Fruit fly (Drosophila melanogaster) whole organism, wandering third instar larva: Measurements from ENCODE around the gene CG12983.

Source experiments
- Abd-B ChIP-seq: fragments of >200 bp; optimal IDR thresholded peaks from 2 replicates; lab custom pipeline; 2017; ENCODE audit warnings: missing biosample characterization, missing genetic modification characterization
- CG32264 ChIP-seq: fragments of 200-800 bp; sonication (Bioruptor generic); optimal IDR thresholded peaks from 2 replicates; lab custom pipeline; 2016; ENCODE audit warnings: missing biosample characterization, missing genetic modification characterization
- CG9705 ChIP-seq: fragments of 200-800 bp; sonication (Bioruptor generic); optimal IDR thresholded peaks from 2 replicates; lab custom pipeline; 2018; ENCODE audit warnings: missing biosample characterization, mild to moderate bottlenecking, missing genetic modification characterization
- CrebA ChIP-seq: fragments of 200-800 bp; sonication (Bioruptor generic); optimal IDR thresholded peaks from 2 replicates; lab custom pipeline; 2016; ENCODE audit warnings: missing biosample characterization, mild to moderate bottlenecking, missing genetic modification characterization, borderline replicate concordance
- Dfd ChIP-seq: fragments of >200 bp; optimal IDR thresholded peaks from 2 replicates; lab custom pipeline; 2017; ENCODE audit warnings: missing biosample characterization, missing genetic modification characterization
- Dif ChIP-seq: fragments of 200-275, 200-300 bp; sonication (Bioruptor generic); optimal IDR thresholded peaks from 2 replicates; lab custom pipeline; 2018; ENCODE audit warnings: missing biosample characterization, missing genetic modification characterization; ENCODE audit not compliant: partially characterized antibody
- GATAd ChIP-seq: sonication (Bioruptor generic); optimal IDR thresholded peaks from 2 replicates; lab custom pipeline; 2016; ENCODE audit warnings: missing biosample characterization, missing genetic modification characterization
- HLH106 ChIP-seq: fragments of 200-800 bp; optimal IDR thresholded peaks from 3 replicates; lab custom pipeline; 2019; ENCODE audit warnings: missing biosample characterization, mild to moderate bottlenecking, missing genetic modification characterization, moderate library complexity
- Hnf4 ChIP-seq: fragments of 200-800 bp; sonication (Bioruptor generic); optimal IDR thresholded peaks from 2 replicates; lab custom pipeline; 2016; ENCODE audit warnings: missing biosample characterization, mild to moderate bottlenecking, missing genetic modification characterization
- Hr78 ChIP-seq: fragments of >200 bp; optimal IDR thresholded peaks from 2 replicates; lab custom pipeline; 2017; ENCODE audit warnings: missing biosample characterization, missing genetic modification characterization
- Hr83 ChIP-seq: fragments of 200-300 bp; sonication (Bioruptor generic); optimal IDR thresholded peaks from 2 replicates; lab custom pipeline; 2016; ENCODE audit warnings: missing biosample characterization, mild to moderate bottlenecking, missing genetic modification characterization, moderate library complexity; ENCODE audit not compliant: poor library complexity, severe bottlenecking
- Jra ChIP-seq: sonication (Bioruptor generic); optimal IDR thresholded peaks from 2 replicates; lab custom pipeline; 2016; ENCODE audit warnings: missing biosample characterization, missing genetic modification characterization
- Mio ChIP-seq: sonication (Bioruptor generic); optimal IDR thresholded peaks from 2 replicates; lab custom pipeline; 2016; ENCODE audit warnings: missing biosample characterization, missing genetic modification characterization
- Myc ChIP-seq: fragments of >200 bp; optimal IDR thresholded peaks from 2 replicates; lab custom pipeline; 2017
- N ChIP-seq: fragments of >200 bp; optimal IDR thresholded peaks from 2 replicates; lab custom pipeline; 2018; ENCODE audit warnings: missing biosample characterization, missing external identifiers, missing genetic modification characterization
- OdsH ChIP-seq: fragments of 200-800 bp; sonication (Bioruptor generic); optimal IDR thresholded peaks from 2 replicates; lab custom pipeline; 2016; ENCODE audit warnings: missing biosample characterization, mild to moderate bottlenecking, missing genetic modification characterization
- Rel ChIP-seq, 2 experiments: fragments of 200-800 bp; sonication (Bioruptor generic) in 1 of 2; optimal IDR thresholded peaks; 2 replicates in 1 of 2; 3 replicates in 1 of 2; lab custom pipeline; 2016 to 2019; ENCODE audit warnings: mild to moderate bottlenecking in 2 of 2, missing biosample characterization in 2 of 2, missing genetic modification characterization in 2 of 2, moderate library complexity in 1 of 2
- Sp1 ChIP-seq: fragments of 200-800 bp; sonication (Bioruptor generic); optimal IDR thresholded peaks from 3 replicates; lab custom pipeline; 2019; ENCODE audit warnings: missing biosample characterization, mild to moderate bottlenecking, missing genetic modification characterization, moderate library complexity
- Vsx2 ChIP-seq: fragments of 200-300, 225-300 bp; sonication (Bioruptor generic); optimal IDR thresholded peaks from 2 replicates; lab custom pipeline; 2018; ENCODE audit warnings: missing biosample characterization, missing genetic modification characterization; ENCODE audit not compliant: partially characterized antibody
- br ChIP-seq: fragments of 200-800 bp; sonication (Bioruptor generic); optimal IDR thresholded peaks from 2 replicates; lab custom pipeline; 2016; ENCODE audit warnings: missing biosample characterization, missing genetic modification characterization
- brk ChIP-seq: fragments of 200-800 bp; sonication (Bioruptor generic); optimal IDR thresholded peaks from 2 replicates; lab custom pipeline; 2016; ENCODE audit warnings: missing biosample characterization, mild to moderate bottlenecking, missing genetic modification characterization
- dl ChIP-seq, 2 experiments: fragments of 175-275, 200-275 bp in 1 of 2; fragments of 200-275 bp in 1 of 2; sonication (Bioruptor generic); optimal IDR thresholded peaks; lab custom pipeline; 2018; ENCODE audit warnings: mild to moderate bottlenecking in 2 of 2, missing biosample characterization in 2 of 2, missing genetic modification characterization in 2 of 2, moderate library complexity in 2 of 2; ENCODE audit not compliant: partially characterized antibody in 2 of 2, insufficient read depth in 1 of 2
- dmrt93B ChIP-seq: fragments of 200-800 bp; sonication (Bioruptor generic); optimal IDR thresholded peaks from 2 replicates; lab custom pipeline; 2018; ENCODE audit warnings: missing biosample characterization, mild to moderate bottlenecking, missing genetic modification characterization
- dsf ChIP-seq: sonication (Bioruptor generic); optimal IDR thresholded peaks from 2 replicates; lab custom pipeline; 2016; ENCODE audit warnings: missing biosample characterization, missing genetic modification characterization, borderline replicate concordance
- ey ChIP-seq: fragments of 200-800 bp; sonication (Bioruptor generic); optimal IDR thresholded peaks from 2 replicates; lab custom pipeline; 2016; ENCODE audit warnings: missing biosample characterization, missing genetic modification characterization
- foxo ChIP-seq, 2 experiments: fragments of 200-800 bp; sonication (Bioruptor generic); optimal IDR thresholded peaks; 2 replicates in 1 of 2; 3 replicates in 1 of 2; lab custom pipeline; 2016 to 2017; ENCODE audit warnings: missing biosample characterization in 2 of 2, missing genetic modification characterization in 2 of 2
- fru ChIP-seq: fragments of 200-800 bp; sonication (Bioruptor generic); optimal IDR thresholded peaks from 3 replicates; lab custom pipeline; 2016; ENCODE audit warnings: missing biosample characterization, mild to moderate bottlenecking, missing genetic modification characterization
- h ChIP-seq: fragments of 200-800 bp; sonication (Bioruptor generic); optimal IDR thresholded peaks from 3 replicates; lab custom pipeline; 2016; ENCODE audit warnings: missing biosample characterization, mild to moderate bottlenecking, missing genetic modification characterization
- jim ChIP-seq: fragments of 175-275, 200-325 bp; sonication (Bioruptor generic); optimal IDR thresholded peaks from 2 replicates; lab custom pipeline; 2016; ENCODE audit warnings: missing biosample characterization, mild to moderate bottlenecking, missing genetic modification characterization
- lola ChIP-seq: fragments of >200 bp; optimal IDR thresholded peaks from 2 replicates; lab custom pipeline; 2017; ENCODE audit warnings: missing biosample characterization, missing genetic modification characterization
- pan ChIP-seq: fragments of >200 bp; optimal IDR thresholded peaks from 2 replicates; lab custom pipeline; 2017
- psq ChIP-seq: fragments of 200-800 bp; sonication (Bioruptor generic); optimal IDR thresholded peaks from 3 replicates; lab custom pipeline; 2017; ENCODE audit warnings: missing biosample characterization, mild to moderate bottlenecking, missing genetic modification characterization, moderate library complexity
- rgr ChIP-seq: fragments of 200-800 bp; sonication (Bioruptor generic); optimal IDR thresholded peaks from 3 replicates; lab custom pipeline; 2016; ENCODE audit warnings: missing biosample characterization, mild to moderate bottlenecking, missing genetic modification characterization
- sage ChIP-seq: fragments of 200-800 bp; sonication (Bioruptor generic); optimal IDR thresholded peaks from 2 replicates; lab custom pipeline; 2016; ENCODE audit warnings: missing biosample characterization, mild to moderate bottlenecking, missing genetic modification characterization
- sv ChIP-seq: fragments of 200-800 bp; sonication (Bioruptor generic); optimal IDR thresholded peaks from 3 replicates; lab custom pipeline; 2016; ENCODE audit warnings: missing biosample characterization, missing genetic modification characterization
- tai ChIP-seq: sonication (Bioruptor generic); optimal IDR thresholded peaks from 2 replicates; lab custom pipeline; 2016; ENCODE audit warnings: missing biosample characterization, missing genetic modification characterization
- usp ChIP-seq: fragments of >200 bp; optimal IDR thresholded peaks from 2 replicates; lab custom pipeline; 2017; ENCODE audit warnings: missing biosample characterization, missing genetic modification characterization
- woc ChIP-seq: sonication (Bioruptor generic); optimal IDR thresholded peaks from 2 replicates; lab custom pipeline; 2016; ENCODE audit warnings: missing biosample characterization, mild to moderate bottlenecking, missing genetic modification characterization

The CG12983 gene

dm6 chr3L:20952121-20952487, 14.5 kb downstream of the CG12983 start:
- TF ChIP-seq Myc (lab: Kevin White, UChicago) (no peak), br (GFP tag; lab: Kevin White, UChicago) (peak; percentile 19), jim (GFP tag; lab: Kevin White, UChicago) (no peak), psq (GFP tag; lab: Kevin White, UChicago) (peak; percentile 14), sv (GFP tag; lab: Kevin White, UChicago) (no peak), rgr (GFP tag; lab: Kevin White, UChicago) (peak; percentile 35), OdsH (GFP tag; lab: Kevin White, UChicago) (peak; percentile 52), brk (peak; percentile 21), Hr83 (GFP tag; lab: Kevin White, UChicago) (no peak), Hr78 (GFP tag; lab: Kevin White, UChicago) (no peak), Dif (GFP tag; lab: Kevin White, UChicago) (no peak), Mio (no peak), foxo (GFP tag; optimal IDR thresholded peaks at IDR 0.05; lab: Kevin White, UChicago) (peak in 1 of 2 experiments; percentile 9), Sp1 (GFP tag; lab: Kevin White, UChicago) (peak; percentile 59), CG32264 (GFP tag; lab: Kevin White, UChicago) (no peak), h (GFP tag; lab: Kevin White, UChicago) (peak; percentile 65), GATAd (GFP tag; lab: Kevin White, UChicago) (no peak), Jra (no peak), lola (no peak), fru (peak; percentile 5), dl (GFP tag; optimal IDR thresholded peaks at IDR 0.05; lab: Kevin White, UChicago; ENCODE audit: insufficient read depth in 1 of 2, partially characterized antibody in 2 of 2) (no peak), Hnf4 (GFP tag; lab: Kevin White, UChicago) (peak; percentile 6), dmrt93B (GFP tag; lab: Kevin White, UChicago) (no peak), usp (no peak), dsf (no peak), Vsx2 (GFP tag; lab: Kevin White, UChicago) (no peak), sage (GFP tag; lab: Kevin White, UChicago) (no peak), Dfd (GFP tag; lab: Kevin White, UChicago) (no peak), HLH106 (tag; lab: Kevin White, UChicago) (peak; percentile 63), CrebA (no peak), tai (GFP tag; lab: Kevin White, UChicago) (no peak), CG9705 (peak; percentile 6), pan (no peak), Rel (GFP tag; optimal IDR thresholded peaks at IDR 0.05; lab: Kevin White, UChicago) (no peak), Rel (tag; optimal IDR thresholded peaks at IDR 0.05; lab: Kevin White, UChicago) (no peak), woc (no peak), ey (GFP tag; lab: Kevin White, UChicago) (no peak), Abd-B (GFP tag; lab: Kevin White, UChicago) (no peak), N (GFP tag; lab: Kevin White, UChicago) (no peak)

dm6 chr3L:20951477-20952120, 15.0 kb downstream of the CG12983 start:
- TF ChIP-seq psq (GFP tag; lab: Kevin White, UChicago) (peak; percentile 38), Sp1 (GFP tag; lab: Kevin White, UChicago) (peak; percentile 20), tai (GFP tag; lab: Kevin White, UChicago) (no peak), h (GFP tag; lab: Kevin White, UChicago) (peak; percentile 51), HLH106 (tag; lab: Kevin White, UChicago) (peak; percentile 24), dsf (no peak), lola (no peak), Mio (no peak), sage (GFP tag; lab: Kevin White, UChicago) (peak; percentile 52), Dfd (GFP tag; lab: Kevin White, UChicago) (no peak), rgr (GFP tag; lab: Kevin White, UChicago) (peak; percentile 48), Hr83 (GFP tag; lab: Kevin White, UChicago) (peak; percentile 20), foxo (GFP tag; optimal IDR thresholded peaks at IDR 0.05; lab: Kevin White, UChicago) (peak in 1 of 2 experiments; percentile 46), GATAd (GFP tag; lab: Kevin White, UChicago) (no peak), brk (peak; percentile 31), dmrt93B (GFP tag; lab: Kevin White, UChicago) (peak; percentile 32), Dif (GFP tag; lab: Kevin White, UChicago) (peak; percentile 65), Jra (no peak), CrebA (no peak), pan (no peak), Vsx2 (GFP tag; lab: Kevin White, UChicago) (no peak), N (GFP tag; lab: Kevin White, UChicago) (no peak), Hnf4 (GFP tag; lab: Kevin White, UChicago) (peak; percentile 15), Myc (lab: Kevin White, UChicago) (no peak), br (GFP tag; lab: Kevin White, UChicago) (peak; percentile 49), usp (no peak), OdsH (GFP tag; lab: Kevin White, UChicago) (peak; percentile 38), jim (GFP tag; lab: Kevin White, UChicago) (no peak), Abd-B (GFP tag; lab: Kevin White, UChicago) (no peak), ey (GFP tag; lab: Kevin White, UChicago) (peak; percentile 72), sv (GFP tag; lab: Kevin White, UChicago) (no peak), CG32264 (GFP tag; lab: Kevin White, UChicago) (peak; percentile 63), dl (GFP tag; optimal IDR thresholded peaks at IDR 0.05; lab: Kevin White, UChicago; ENCODE audit: insufficient read depth in 1 of 2, partially characterized antibody in 2 of 2) (no peak), CG9705 (no peak), woc (peak; percentile 44), Rel (GFP tag; optimal IDR thresholded peaks at IDR 0.05; lab: Kevin White, UChicago) (peak; percentile 22), Rel (tag; optimal IDR thresholded peaks at IDR 0.05; lab: Kevin White, UChicago) (no peak), Hr78 (GFP tag; lab: Kevin White, UChicago) (no peak), fru (peak; percentile 63)
